Fruit fly (Drosophila melanogaster): ENCODE measurements around the gene emc.

Gene emc

dm6 chr3L:700160-700917 is 48.9 kb upstream of the emc start (continued):
- TF ChIP-seq CG18476 (GFP tag; optimal IDR thresholded peaks at IDR 0.05) (peak; percentile 27), tll (GFP tag; optimal IDR thresholded peaks at IDR 0.05) (no peak), ind (GFP tag; optimal IDR thresholded peaks at IDR 0.05) (peak; percentile 21), CG17186 (GFP tag; optimal IDR thresholded peaks at IDR 0.05) (no peak), scrt (GFP tag; optimal IDR thresholded peaks at IDR 0.05) (peak; percentile 61), da (GFP tag; optimal IDR thresholded peaks at IDR 0.05) (no peak), CG42726 (GFP tag; IDR thresholded peaks at IDR 0.05; ENCODE audit: partially characterized antibody) (no peak), sr (GFP tag; IDR thresholded peaks at IDR 0.05) (no peak), E2f1 (GFP tag; IDR thresholded peaks at IDR 0.05) (no peak), odd (GFP tag; optimal IDR thresholded peaks at IDR 0.05) (peak; percentile 46), lbe (GFP tag; optimal IDR thresholded peaks at IDR 0.05) (no peak), gfzf (GFP tag; optimal IDR thresholded peaks at IDR 0.05) (no peak), lilli (GFP tag; optimal IDR thresholded peaks at IDR 0.05) (peak; percentile 66), MESR4 (GFP tag; optimal IDR thresholded peaks at IDR 0.05) (no peak), HLH54F (GFP tag; optimal IDR thresholded peaks at IDR 0.05) (no peak), btn (GFP tag; optimal IDR thresholded peaks at IDR 0.05) (no peak), rib (GFP tag; IDR thresholded peaks at IDR 0.05) (no peak), vvl (GFP tag; IDR thresholded peaks at IDR 0.05) (peak; percentile 77), Bgb (GFP tag; IDR thresholded peaks at IDR 0.05; ENCODE audit: partially characterized antibody) (no peak), dati (GFP tag; IDR thresholded peaks at IDR 0.05) (no peak), Mad (GFP tag; optimal IDR thresholded peaks at IDR 0.05) (peak; percentile 16), CG3065 (GFP tag; optimal IDR thresholded peaks at IDR 0.05) (no peak), CG10654 (GFP tag; optimal IDR thresholded peaks at IDR 0.05) (peak; percentile 24), Ada2b (GFP tag; IDR thresholded peaks at IDR 0.05) (peak; percentile 80), shn (GFP tag; optimal IDR thresholded peaks at IDR 0.05) (no peak), esg (GFP tag; conservative IDR thresholded peaks at IDR 0.05) (peak; percentile 45; the same call in 1 of the 2 replicates), Deaf1 (tag; optimal IDR thresholded peaks at IDR 0.05) (no peak), Taf1 (GFP tag; IDR thresholded peaks at IDR 0.05) (0 out of 2 replicates have a peak, but pooled peaks have one; percentile 13), stc (GFP tag; IDR thresholded peaks at IDR 0.05) (peak; percentile 48; the same call in 1 of the 2 replicates), Dad (GFP tag; optimal IDR thresholded peaks at IDR 0.05) (no peak), CG10565 (GFP tag; optimal IDR thresholded peaks at IDR 0.05) (no peak), CG30020 (tag; optimal IDR thresholded peaks at IDR 0.05) (no peak), CG11504 (tag; optimal IDR thresholded peaks at IDR 0.05) (peak; percentile 73), CG18011 (GFP tag; optimal IDR thresholded peaks at IDR 0.05) (peak; percentile 75), CG31365 (tag; optimal IDR thresholded peaks at IDR 0.05) (peak; percentile 42), cato (GFP tag; optimal IDR thresholded peaks at IDR 0.05; ENCODE audit: borderline replicate concordance) (peak; percentile 18), CG14441 (GFP tag; IDR thresholded peaks at IDR 0.05) (0 out of 2 replicates have a peak, but pooled peaks have one; percentile 30), CG12236 (GFP tag; optimal IDR thresholded peaks at IDR 0.05) (no peak), CG6254 (GFP tag; optimal IDR thresholded peaks at IDR 0.05) (peak; percentile 60), h (optimal IDR thresholded peaks at IDR 0.05) (no peak), CG16863 (GFP tag; optimal IDR thresholded peaks at IDR 0.05) (no peak), Ets65A (GFP tag) (no peak), crc (GFP tag; optimal IDR thresholded peaks at IDR 0.05) (peak; percentile 33), peb (GFP tag; IDR thresholded peaks at IDR 0.05) (no peak), CG10979 (tag; optimal IDR thresholded peaks at IDR 0.05) (peak; percentile 59), bab2 (GFP tag; optimal IDR thresholded peaks at IDR 0.05) (peak; percentile 7), mam (GFP tag; optimal IDR thresholded peaks at IDR 0.05) (no peak), NK7.1 (GFP tag; optimal IDR thresholded peaks at IDR 0.05) (no peak), klu (GFP tag; IDR thresholded peaks at IDR 0.05) (no peak), ems (GFP tag; optimal IDR thresholded peaks at IDR 0.05) (no peak), salm (tag; optimal IDR thresholded peaks at IDR 0.05) (peak; percentile 41)
